Worm (Caenorhabditis elegans) whole organism, mixed stage, embryonic: ENCODE data around the gene ril-2.

Experiments used
- ceh-43 ChIP-seq: fragments of 200-800 bp; sonication (Bioruptor generic); optimal IDR thresholded peaks from 2 replicates; lab custom pipeline; 2018; ENCODE audit warnings: mild to moderate bottlenecking, missing genetic modification characterization, moderate library complexity, missing compliant biosample characterization
- mab-5 ChIP-seq: fragments of 150-350 bp; optimal IDR thresholded peaks from 2 replicates; lab custom pipeline; 2014; ENCODE audit warnings: missing biosample characterization, missing genetic modification characterization

DNA sequence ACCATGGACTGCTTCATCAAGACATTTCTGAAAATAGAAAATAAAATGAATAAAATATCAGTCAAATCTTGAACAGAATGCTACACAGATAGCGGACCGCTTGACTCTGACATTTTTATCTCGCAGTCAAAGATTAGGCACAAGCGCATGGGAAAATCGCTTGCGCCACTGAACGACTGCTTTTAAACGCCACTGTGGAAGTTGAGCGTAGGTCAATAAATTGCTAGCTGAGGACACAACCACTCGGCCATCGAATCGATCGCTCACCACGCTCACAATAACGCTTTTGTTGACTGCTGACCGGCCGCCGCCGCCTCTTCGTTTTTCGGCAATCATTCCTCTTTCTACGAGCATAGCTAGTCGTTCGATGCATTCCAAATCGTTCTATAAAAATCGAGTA is 2.2 kb downstream of the ril-2 start:
- TF ChIP-seq ceh-43 (GFP tag; lab: Kevin White, UChicago) (peak; percentile 59), mab-5 (tag; lab: Kevin White, UChicago) (no peak)
